Fruit fly (Drosophila melanogaster): ENCODE results near the gene dpy.

dm6 chr2L:4596686-4597085 is 17.4 kb downstream of the dpy start:
- TF ChIP-seq CG17806 (tag; optimal IDR thresholded peaks at IDR 0.05) (no peak), gl (tag; optimal IDR thresholded peaks at IDR 0.05) (no peak), CG8301 (tag; optimal IDR thresholded peaks at IDR 0.05) (peak; percentile 30), D1 (tag; optimal IDR thresholded peaks at IDR 0.05) (no peak), Ets98B (GFP tag; IDR thresholded peaks at IDR 0.05) (no peak), EcR (GFP tag; optimal IDR thresholded peaks at IDR 0.05) (no peak), CG10348 (GFP tag; IDR thresholded peaks at IDR 0.05) (no peak), CG8159 (tag; optimal IDR thresholded peaks at IDR 0.05) (no peak)
